Worm (Caenorhabditis elegans) whole organism, mixed stage, embryonic: ENCODE data around the gene C51E3.9.

Experiments used
- blmp-1 ChIP-seq: fragments of 150-350 bp; optimal IDR thresholded peaks from 2 replicates; lab custom pipeline; 2014; ENCODE audit warnings: missing biosample characterization, missing genetic modification characterization
- ceh-39 ChIP-seq: fragments of 150-350 bp; optimal IDR thresholded peaks from 2 replicates; lab custom pipeline; 2014; ENCODE audit warnings: missing biosample characterization, missing genetic modification characterization
- ceh-83 ChIP-seq: fragments of 200-800 bp; sonication (Bioruptor generic); optimal IDR thresholded peaks from 2 replicates; lab custom pipeline; 2018; ENCODE audit warnings: mild to moderate bottlenecking, missing genetic modification characterization, missing compliant biosample characterization
- cnd-1 ChIP-seq: fragments of 200-800 bp; sonication (Bioruptor generic); optimal IDR thresholded peaks from 2 replicates; lab custom pipeline; 2018; ENCODE audit warnings: mild to moderate bottlenecking, missing genetic modification characterization, missing compliant biosample characterization
- drap-1 ChIP-seq: fragments of 200-800 bp; sonication (Bioruptor generic); optimal IDR thresholded peaks from 3 replicates; lab custom pipeline; 2018; ENCODE audit warnings: mild to moderate bottlenecking, missing genetic modification characterization, missing compliant biosample characterization
- elt-1 ChIP-seq: sonication (generic microtip); optimal IDR thresholded peaks from 2 replicates; lab custom pipeline; 2017; ENCODE audit warnings: missing genetic modification characterization, mild to moderate bottlenecking, missing compliant biosample characterization, antibody characterized with exemption, moderate library complexity, borderline replicate concordance; ENCODE audit not compliant: insufficient read depth
- elt-3 ChIP-seq: fragments of 150-350 bp; optimal IDR thresholded peaks from 2 replicates; lab custom pipeline; 2014; ENCODE audit warnings: missing biosample characterization, missing genetic modification characterization
- flh-1 ChIP-seq: fragments of 200-800 bp; sonication (Bioruptor generic); optimal IDR thresholded peaks from 2 replicates; lab custom pipeline; 2018; ENCODE audit warnings: mild to moderate bottlenecking, missing genetic modification characterization, moderate library complexity, missing compliant biosample characterization
- ham-2 ChIP-seq: fragments of 200-800 bp; sonication (Bioruptor generic); optimal IDR thresholded peaks from 2 replicates; lab custom pipeline; 2018; ENCODE audit warnings: mild to moderate bottlenecking, missing genetic modification characterization, missing compliant biosample characterization
- hlh-1 ChIP-seq: fragments of 150-350 bp; optimal IDR thresholded peaks from 2 replicates; lab custom pipeline; 2014; ENCODE audit warnings: missing biosample characterization, missing genetic modification reagents, missing genetic modification characterization
- lin-13 ChIP-seq: fragments of 150-350 bp; optimal IDR thresholded peaks from 2 replicates; lab custom pipeline; 2014; ENCODE audit warnings: missing biosample characterization, missing genetic modification characterization
- lin-32 ChIP-seq: fragments of 200-800 bp; sonication (Bioruptor generic); optimal IDR thresholded peaks from 2 replicates; lab custom pipeline; 2018; ENCODE audit warnings: mild to moderate bottlenecking, missing genetic modification characterization, missing compliant biosample characterization
- lsy-2 ChIP-seq: fragments of 150-350 bp; optimal IDR thresholded peaks from 2 replicates; lab custom pipeline; 2014; ENCODE audit warnings: missing biosample characterization, missing genetic modification characterization
- mep-1 ChIP-seq: fragments of 150-350 bp; optimal IDR thresholded peaks from 2 replicates; lab custom pipeline; 2017; ENCODE audit warnings: missing biosample characterization, missing genetic modification reagents, missing genetic modification characterization, inconsistent platforms
- mls-2 ChIP-seq: sonication (generic microtip); optimal IDR thresholded peaks from 2 replicates; lab custom pipeline; 2016; ENCODE audit warnings: mild to moderate bottlenecking, missing genetic modification characterization, moderate library complexity, missing compliant biosample characterization
- nhr-12 ChIP-seq: fragments of 150-350 bp; optimal IDR thresholded peaks from 2 replicates; lab custom pipeline; 2014; ENCODE audit warnings: missing biosample characterization, missing genetic modification characterization
- nhr-2 ChIP-seq: fragments of 150-350 bp; optimal IDR thresholded peaks from 2 replicates; lab custom pipeline; 2014; ENCODE audit warnings: missing biosample characterization, missing genetic modification characterization
- nhr-237 ChIP-seq: fragments of 150-350 bp; optimal IDR thresholded peaks from 2 replicates; lab custom pipeline; 2014; ENCODE audit warnings: missing biosample characterization, missing genetic modification characterization
- nhr-76 ChIP-seq: sonication (generic microtip); optimal IDR thresholded peaks from 2 replicates; lab custom pipeline; 2017; ENCODE audit warnings: missing biosample characterization, missing genetic modification characterization
- sem-2 ChIP-seq: fragments of 200-800 bp; sonication (Bioruptor generic); optimal IDR thresholded peaks from 2 replicates; lab custom pipeline; 2018; ENCODE audit warnings: mild to moderate bottlenecking, missing genetic modification characterization, missing compliant biosample characterization
- snpc-4 ChIP-seq: fragments of 150-350 bp; optimal IDR thresholded peaks from 2 replicates; lab custom pipeline; 2014; ENCODE audit warnings: missing biosample characterization, missing genetic modification characterization
- sptf-1 ChIP-seq: sonication (generic microtip); optimal IDR thresholded peaks from 2 replicates; lab custom pipeline; 2017; ENCODE audit warnings: mild to moderate bottlenecking, missing genetic modification characterization, moderate library complexity, missing compliant biosample characterization
- tbx-8 ChIP-seq: fragments of 200-800 bp; sonication (Bioruptor generic); optimal IDR thresholded peaks from 2 replicates; lab custom pipeline; 2018; ENCODE audit warnings: mild to moderate bottlenecking, missing genetic modification characterization, moderate library complexity, missing compliant biosample characterization
- unc-39 ChIP-seq: fragments of 150-350 bp; optimal IDR thresholded peaks from 2 replicates; lab custom pipeline; 2014; ENCODE audit warnings: missing biosample characterization, missing genetic modification characterization
- unc-62 ChIP-seq: fragments of 150-350 bp; optimal IDR thresholded peaks from 2 replicates; lab custom pipeline; 2014; ENCODE audit warnings: missing biosample characterization, missing genetic modification reagents, missing genetic modification characterization
- zip-8 ChIP-seq: fragments of 150-350 bp; optimal IDR thresholded peaks from 2 replicates; lab custom pipeline; 2014; ENCODE audit warnings: missing biosample characterization, missing genetic modification characterization
- ztf-11 ChIP-seq: fragments of 150-350 bp; optimal IDR thresholded peaks from 2 replicates; lab custom pipeline; 2014; ENCODE audit warnings: missing biosample characterization, missing genetic modification characterization

Gene C51E3.9

ce11 chrV:10185719-10186118 is 40.0 kb downstream of the C51E3.9 start, which contains the start of gene ZK856.18:
Gene ZK856.18, minus strand, starts transcription at chrV:10186007.
- TF ChIP-seq ham-2 (GFP tag; lab: Kevin White, UChicago) (no peak), snpc-4 (no peak), unc-62 (GFP tag; lab: Kevin White, UChicago) (no peak), nhr-12 (tag; lab: Kevin White, UChicago) (no peak), nhr-76 (tag; lab: Kevin White, UChicago) (no peak), ceh-39 (no peak)

DNA sequence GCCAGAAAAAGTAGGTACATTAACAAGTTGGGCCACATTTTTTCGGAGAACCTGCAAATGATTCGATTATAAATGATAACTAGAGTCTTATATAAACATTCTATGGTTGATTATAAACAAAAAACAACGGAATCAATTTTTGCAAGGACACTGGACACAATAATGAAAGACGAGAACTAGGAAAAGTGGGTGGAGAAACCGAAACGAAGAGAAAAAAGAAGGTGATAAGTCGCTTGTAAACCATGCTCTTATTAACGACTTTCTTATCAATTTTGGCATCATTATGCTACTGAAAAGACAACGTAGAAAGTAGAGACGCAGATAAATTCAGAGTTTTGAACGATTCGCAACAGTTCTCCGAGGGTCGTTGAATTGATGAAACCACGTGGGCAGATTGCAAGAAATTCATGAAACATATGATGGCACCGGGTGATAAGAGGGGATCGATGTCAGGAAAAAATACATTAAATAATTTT is 44.4 kb downstream of the C51E3.9 start, which contains the start of gene ZK856.5:
Gene ZK856.5, minus strand, starts transcription at position 51 of the 476 bp plus-strand sequence.
- TF ChIP-seq elt-1 (tag; lab: Kevin White, UChicago) (no peak), nhr-237 (tag; lab: Kevin White, UChicago) (no peak), unc-62 (GFP tag; lab: Kevin White, UChicago) (no peak), nhr-12 (tag; lab: Kevin White, UChicago) (no peak), drap-1 (GFP tag; lab: Kevin White, UChicago) (no peak), ztf-11 (tag; lab: Kevin White, UChicago) (no peak), lin-13 (no peak), hlh-1 (tag; lab: Kevin White, UChicago) (no peak), zip-8 (tag; lab: Kevin White, UChicago) (no peak), elt-3 (tag; lab: Kevin White, UChicago) (no peak), nhr-76 (tag; lab: Kevin White, UChicago) (no peak), unc-39 (no peak), flh-1 (GFP tag; lab: Kevin White, UChicago) (no peak), ceh-83 (GFP tag; lab: Kevin White, UChicago) (no peak), ceh-39 (no peak), mls-2 (tag; lab: Kevin White, UChicago) (no peak), lin-32 (GFP tag; lab: Kevin White, UChicago) (no peak)

DNA sequence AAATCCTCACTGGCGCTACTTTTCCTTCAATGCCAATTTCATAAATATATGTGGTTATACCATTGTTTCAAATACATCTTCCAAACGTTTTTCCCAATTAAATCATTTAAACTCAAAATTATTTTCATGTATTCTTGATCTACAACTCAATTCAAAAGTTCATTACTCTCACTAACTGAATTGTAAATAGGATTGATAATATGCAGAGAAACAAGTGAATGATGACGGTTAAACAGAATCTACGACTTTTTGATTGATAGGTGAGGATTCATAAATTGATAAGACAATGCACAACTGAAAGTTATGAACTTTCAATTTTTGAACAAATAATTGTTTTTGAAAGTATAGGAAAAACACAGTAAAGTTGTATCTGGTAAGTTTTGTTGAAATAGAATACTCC is 45.5 kb downstream of the C51E3.9 start:
- TF ChIP-seq sptf-1 (tag; lab: Kevin White, UChicago) (no peak), unc-39 (no peak), flh-1 (GFP tag; lab: Kevin White, UChicago) (no peak), ceh-83 (GFP tag; lab: Kevin White, UChicago) (no peak), mep-1 (tag; lab: Kevin White, UChicago) (no peak), blmp-1 (tag; lab: Kevin White, UChicago) (no peak), tbx-8 (GFP tag; lab: Kevin White, UChicago) (no peak), cnd-1 (tag; lab: Kevin White, UChicago) (no peak), mls-2 (tag; lab: Kevin White, UChicago) (no peak), lin-32 (GFP tag; lab: Kevin White, UChicago) (no peak), nhr-2 (tag; lab: Kevin White, UChicago) (no peak), elt-3 (tag; lab: Kevin White, UChicago) (no peak)

DNA sequence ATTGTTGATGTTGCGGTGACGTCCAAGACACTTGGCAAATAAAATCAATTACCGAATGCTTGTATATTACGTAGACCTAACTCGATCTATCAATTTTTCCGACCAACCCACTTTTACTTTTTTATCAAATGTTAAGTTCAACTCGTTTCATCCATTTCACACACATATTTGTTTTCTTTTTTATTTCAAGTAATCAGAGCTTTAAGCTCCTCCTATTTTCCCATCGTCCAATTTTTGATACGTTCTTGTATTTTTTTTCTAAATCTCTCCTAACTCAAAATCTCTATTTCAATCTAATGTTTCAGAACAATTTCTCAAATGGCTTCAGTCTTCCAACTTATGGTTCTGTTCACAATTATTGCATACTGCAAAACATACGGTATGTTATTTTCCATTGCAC is 52.6 kb downstream of the C51E3.9 start, which contains the start of gene ZK856.6:
Gene ZK856.6, plus strand, starts transcription at position 301 of the 400 bp plus-strand sequence.
- no peak for TF ChIP-seq elt-3 (tag; lab: Kevin White, UChicago)
- TF ChIP-seq lsy-2 (tag; lab: Kevin White, UChicago) = no peak
- no peak for TF ChIP-seq ztf-11 (tag; lab: Kevin White, UChicago)
- no peak for TF ChIP-seq ham-2 (GFP tag; lab: Kevin White, UChicago)
- TF ChIP-seq mep-1 (tag; lab: Kevin White, UChicago) = no peak
- TF ChIP-seq elt-1 (tag; lab: Kevin White, UChicago) = no peak
- TF ChIP-seq nhr-12 (tag; lab: Kevin White, UChicago) = no peak
- no peak for TF ChIP-seq nhr-237 (tag; lab: Kevin White, UChicago)
- no peak for TF ChIP-seq ceh-39
- TF ChIP-seq mls-2 (tag; lab: Kevin White, UChicago) = no peak
- no peak for TF ChIP-seq sem-2 (GFP tag; lab: Kevin White, UChicago)
- no peak for TF ChIP-seq cnd-1 (tag; lab: Kevin White, UChicago)
